Fruit fly (Drosophila melanogaster): ENCODE results near the gene RpS20.

The RpS20 gene

DNA sequence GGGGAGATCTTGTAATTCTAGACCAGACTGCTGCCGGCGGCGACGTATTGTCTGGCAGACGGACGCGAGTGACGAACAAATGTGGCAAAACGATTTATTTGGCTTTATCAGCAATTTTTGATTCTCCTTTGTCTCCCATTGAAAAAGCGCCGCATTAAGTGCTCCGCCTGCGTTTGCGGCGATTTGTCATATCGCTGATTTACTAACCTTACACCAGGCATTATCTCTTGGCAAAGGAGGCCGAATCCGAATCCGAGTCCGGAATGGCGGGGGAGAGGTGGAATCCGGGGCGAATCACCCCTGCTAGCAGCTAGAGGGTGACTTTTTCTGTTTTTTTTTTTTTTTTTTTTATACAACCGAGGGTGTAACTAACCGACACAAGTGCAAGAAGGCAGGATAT lies 33.4 kb upstream of the RpS20 start:
- no peak for TF ChIP-seq CG8478 (optimal IDR thresholded peaks at IDR 0.05)
- TF ChIP-seq pan (optimal IDR thresholded peaks at IDR 0.05), result no peak
- no peak for TF ChIP-seq psq (optimal IDR thresholded peaks at IDR 0.05)
- no peak for TF ChIP-seq usp (GFP tag; optimal IDR thresholded peaks at IDR 0.05)
- TF ChIP-seq Dll (optimal IDR thresholded peaks at IDR 0.05), result no peak
- no peak for TF ChIP-seq EcR (GFP tag; optimal IDR thresholded peaks at IDR 0.05)

DNA sequence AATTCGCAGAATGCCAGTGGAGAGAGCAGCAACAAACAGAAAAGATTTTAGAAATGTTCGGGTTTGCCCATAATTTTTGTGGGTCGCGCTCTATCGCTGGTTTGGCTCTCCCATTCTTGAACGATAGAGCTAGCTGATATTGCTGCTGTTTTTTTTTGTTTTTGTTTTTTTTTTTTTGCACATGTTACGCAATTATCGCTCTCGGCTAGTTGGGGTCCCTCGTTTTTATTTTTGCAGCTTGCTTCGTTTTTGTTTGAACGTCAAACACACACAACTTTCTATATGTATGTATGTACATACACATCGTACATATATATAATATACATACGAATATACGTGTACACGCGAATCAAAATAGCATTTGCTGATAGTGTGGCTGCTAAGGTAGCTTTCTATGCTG lies 31.5 kb upstream of the RpS20 start:
- TF ChIP-seq usp (GFP tag; optimal IDR thresholded peaks at IDR 0.05) (no peak), CG8478 (optimal IDR thresholded peaks at IDR 0.05) (no peak), pan (optimal IDR thresholded peaks at IDR 0.05) (no peak)

DNA sequence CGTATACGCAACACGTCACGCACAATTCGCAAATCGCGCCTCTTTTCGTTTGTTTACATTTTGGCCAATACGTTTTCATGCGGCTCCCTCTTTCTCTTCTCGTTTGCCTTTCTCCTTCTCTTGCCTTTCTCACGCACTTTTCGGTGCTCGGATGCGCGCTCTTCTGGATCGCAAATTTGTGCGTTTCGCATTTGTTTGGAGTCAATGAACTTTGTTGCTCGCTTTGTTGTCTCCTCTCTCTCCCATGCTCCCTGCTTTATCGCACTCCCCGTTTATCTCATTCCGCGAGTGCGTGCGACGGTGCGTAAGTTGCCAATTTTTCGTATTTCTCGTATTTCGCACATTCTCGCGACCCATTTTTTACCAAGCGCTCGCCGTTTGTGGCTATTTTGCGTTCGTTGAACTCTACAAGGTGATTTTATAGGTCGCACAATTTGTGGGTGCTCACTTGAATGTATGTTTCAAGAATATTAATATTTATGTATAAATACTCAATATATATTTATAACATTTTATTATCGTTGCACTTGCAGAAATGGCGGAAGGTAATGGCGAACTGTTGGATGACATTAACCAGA lies 30.7 kb upstream of the RpS20 start:
- no peak for TF ChIP-seq Dll (optimal IDR thresholded peaks at IDR 0.05)
- TF ChIP-seq CG8478 (optimal IDR thresholded peaks at IDR 0.05), result no peak
- no peak for TF ChIP-seq usp (GFP tag; optimal IDR thresholded peaks at IDR 0.05)
- TF ChIP-seq EcR (GFP tag; optimal IDR thresholded peaks at IDR 0.05), result peak; percentile 67 to 85

DNA sequence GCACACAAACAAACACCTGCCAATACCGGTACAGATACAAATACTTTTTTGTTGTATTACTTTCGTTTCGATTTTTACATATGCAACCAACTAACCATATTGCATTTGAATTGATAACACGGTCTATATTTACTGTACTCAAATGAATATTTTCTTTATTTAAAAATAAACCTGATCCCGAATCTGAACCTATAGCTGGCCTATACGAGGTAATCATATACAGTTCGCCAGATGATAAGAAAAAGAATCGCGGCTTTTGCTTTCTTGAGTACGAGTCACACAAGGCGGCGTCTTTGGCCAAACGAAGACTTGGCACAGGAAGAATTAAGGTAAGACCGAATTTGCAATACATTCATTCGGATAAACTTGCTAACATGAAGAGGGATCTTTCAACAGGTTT lies 25.0 kb upstream of the RpS20 start:
- no peak for TF ChIP-seq Dll (optimal IDR thresholded peaks at IDR 0.05)
- TF ChIP-seq usp (GFP tag; optimal IDR thresholded peaks at IDR 0.05), result no peak
- no peak for TF ChIP-seq pan (optimal IDR thresholded peaks at IDR 0.05)
- no peak for TF ChIP-seq EcR (GFP tag; optimal IDR thresholded peaks at IDR 0.05)
- TF ChIP-seq psq (optimal IDR thresholded peaks at IDR 0.05), result no peak
- TF ChIP-seq CG8478 (optimal IDR thresholded peaks at IDR 0.05), result no peak

DNA sequence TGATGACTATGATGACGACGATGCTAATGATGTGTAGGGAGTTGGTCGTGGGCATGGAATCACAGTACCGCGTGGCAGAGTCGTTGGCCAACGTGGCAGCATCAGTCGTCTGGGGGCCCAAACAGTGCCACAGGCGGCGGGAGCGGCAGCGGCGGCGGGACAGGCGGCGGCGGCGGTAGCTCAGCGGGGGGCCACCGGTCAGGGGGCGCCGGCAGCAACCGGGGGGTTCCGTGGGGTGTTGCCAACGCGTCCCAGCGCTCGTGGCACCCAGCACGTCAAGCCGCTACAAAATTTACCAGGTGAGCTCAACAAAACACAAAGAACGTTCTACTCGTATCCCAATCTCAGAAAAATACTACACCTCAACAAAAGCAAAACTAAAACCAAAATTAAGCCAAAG lies 19.7 kb upstream of the RpS20 start:
- TF ChIP-seq Dll (optimal IDR thresholded peaks at IDR 0.05) (no peak), CG8478 (optimal IDR thresholded peaks at IDR 0.05) (no peak), EcR (GFP tag; optimal IDR thresholded peaks at IDR 0.05) (no peak), pan (optimal IDR thresholded peaks at IDR 0.05) (no peak), psq (optimal IDR thresholded peaks at IDR 0.05) (no peak)

DNA sequence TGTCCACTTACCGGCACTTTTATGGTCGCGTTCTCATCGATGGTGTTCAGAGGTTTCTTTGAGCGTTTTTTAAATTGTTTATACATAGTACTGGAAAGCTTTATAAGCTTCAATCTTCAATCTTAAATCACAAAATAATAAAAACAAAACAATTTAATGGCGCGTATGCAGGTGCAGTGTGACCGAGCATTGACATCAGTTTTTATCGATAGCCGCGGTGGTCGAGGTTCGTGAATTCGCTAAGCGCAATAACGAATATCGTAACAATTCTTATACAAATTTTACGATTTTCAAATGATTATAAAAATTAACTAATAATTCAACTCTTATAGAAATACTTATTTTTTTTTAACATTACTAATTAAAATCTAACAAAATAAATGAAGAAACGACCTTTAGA lies 6.0 kb upstream of the RpS20 start, which contains the start of gene Fancd2:
Gene Fancd2, minus strand, starts transcription at position 183 of the 400 bp plus-strand sequence.
- no peak for TF ChIP-seq CG8478 (optimal IDR thresholded peaks at IDR 0.05)
- no peak for TF ChIP-seq usp (GFP tag; optimal IDR thresholded peaks at IDR 0.05)
- no peak for TF ChIP-seq Dll (optimal IDR thresholded peaks at IDR 0.05)
- no peak for TF ChIP-seq pan (optimal IDR thresholded peaks at IDR 0.05)
- TF ChIP-seq psq (optimal IDR thresholded peaks at IDR 0.05), result no peak
- no peak for TF ChIP-seq EcR (GFP tag; optimal IDR thresholded peaks at IDR 0.05)

DNA sequence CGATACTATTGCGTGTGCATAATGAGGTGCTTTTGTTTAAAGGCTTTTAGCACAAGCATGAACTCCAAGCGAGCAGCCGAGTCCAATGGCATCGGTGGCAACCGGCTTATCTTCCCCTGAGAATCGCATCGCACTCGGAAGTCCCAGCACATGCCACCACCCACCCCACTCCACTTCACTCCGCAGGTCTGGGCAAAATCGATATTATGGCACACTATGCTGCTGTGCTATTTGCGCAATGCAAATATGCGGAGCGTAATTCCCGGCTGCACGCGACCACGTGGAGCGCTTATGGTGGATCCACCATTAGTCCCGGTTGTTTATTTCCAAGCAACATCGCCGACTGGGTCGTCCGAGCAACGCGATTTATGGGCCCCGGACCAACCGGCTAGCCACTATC lies 3.7 kb upstream of the RpS20 start:
- no peak for TF ChIP-seq Dll (optimal IDR thresholded peaks at IDR 0.05)
- no peak for TF ChIP-seq usp (GFP tag; optimal IDR thresholded peaks at IDR 0.05)
- TF ChIP-seq psq (optimal IDR thresholded peaks at IDR 0.05), result no peak
- no peak for TF ChIP-seq CG8478 (optimal IDR thresholded peaks at IDR 0.05)
- TF ChIP-seq pan (optimal IDR thresholded peaks at IDR 0.05), result no peak
- TF ChIP-seq EcR (GFP tag; optimal IDR thresholded peaks at IDR 0.05), result no peak

DNA sequence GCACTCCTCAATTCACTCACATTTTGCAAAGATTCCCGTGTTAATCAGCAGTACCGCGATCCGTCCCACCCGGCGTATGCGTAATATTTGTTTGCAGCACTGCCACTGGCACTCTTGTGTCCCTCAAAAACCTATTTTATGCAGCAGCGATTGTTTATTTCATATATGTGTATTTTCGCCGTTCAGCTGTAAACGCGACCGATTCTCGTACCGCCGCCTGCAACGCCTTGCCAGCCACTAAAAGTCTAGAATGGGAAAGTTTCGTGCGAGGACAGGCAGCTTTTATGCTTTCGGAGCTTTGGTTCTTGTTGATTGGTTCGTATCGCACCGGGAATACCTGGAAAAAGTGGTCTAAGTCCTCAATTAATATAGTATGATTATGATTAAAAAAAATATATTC lies 3.3 kb upstream of the RpS20 start, which contains the start of gene CG17270:
Gene CG17270, minus strand, starts transcription at position 241 of the 400 bp plus-strand sequence.
- TF ChIP-seq usp (GFP tag; optimal IDR thresholded peaks at IDR 0.05) (no peak), Dll (optimal IDR thresholded peaks at IDR 0.05) (no peak), EcR (GFP tag; optimal IDR thresholded peaks at IDR 0.05) (no peak)

DNA sequence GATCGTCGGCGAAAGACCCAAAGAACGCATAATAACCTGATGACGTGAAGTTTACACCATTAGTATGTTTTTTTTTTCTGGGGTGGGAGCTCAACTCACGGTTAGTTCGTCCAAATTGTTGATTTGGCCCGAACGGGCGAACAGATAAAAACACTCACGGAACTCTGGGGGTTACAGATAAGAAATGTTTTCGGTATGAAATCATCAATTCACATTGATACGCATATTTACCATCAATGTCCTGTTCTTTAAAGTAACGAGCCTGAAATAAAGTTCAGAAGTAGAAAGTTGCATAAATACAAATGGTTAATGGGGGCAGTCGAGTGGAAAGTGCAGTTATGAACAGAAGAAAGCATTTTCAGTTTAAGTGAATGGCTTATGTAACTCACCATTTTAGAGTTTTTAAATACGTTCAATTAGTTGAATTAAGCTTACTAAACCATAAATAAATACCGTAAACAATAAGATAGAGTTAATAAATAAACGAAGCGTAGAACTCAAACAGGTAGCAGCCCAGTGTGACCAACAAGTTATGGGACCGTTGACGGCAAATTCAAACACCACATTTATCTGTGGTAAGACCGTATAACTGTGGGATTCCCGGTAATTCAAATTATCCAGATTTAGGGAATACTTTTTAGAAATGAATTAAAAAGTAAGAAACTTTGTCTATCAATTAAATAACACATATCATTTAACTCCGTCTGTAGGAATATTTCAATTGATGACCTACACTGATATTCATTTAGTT lies 1.9 kb downstream of the RpS20 start, which contains the start of gene CG17272:
Gene CG17272, minus strand, starts transcription at position 536 of the 751 bp plus-strand sequence.
- TF ChIP-seq usp (GFP tag; optimal IDR thresholded peaks at IDR 0.05) (no peak), EcR (GFP tag; optimal IDR thresholded peaks at IDR 0.05) (no peak), psq (optimal IDR thresholded peaks at IDR 0.05) (no peak), Dll (optimal IDR thresholded peaks at IDR 0.05) (no peak), pan (optimal IDR thresholded peaks at IDR 0.05) (no peak), CG8478 (optimal IDR thresholded peaks at IDR 0.05) (no peak)

DNA sequence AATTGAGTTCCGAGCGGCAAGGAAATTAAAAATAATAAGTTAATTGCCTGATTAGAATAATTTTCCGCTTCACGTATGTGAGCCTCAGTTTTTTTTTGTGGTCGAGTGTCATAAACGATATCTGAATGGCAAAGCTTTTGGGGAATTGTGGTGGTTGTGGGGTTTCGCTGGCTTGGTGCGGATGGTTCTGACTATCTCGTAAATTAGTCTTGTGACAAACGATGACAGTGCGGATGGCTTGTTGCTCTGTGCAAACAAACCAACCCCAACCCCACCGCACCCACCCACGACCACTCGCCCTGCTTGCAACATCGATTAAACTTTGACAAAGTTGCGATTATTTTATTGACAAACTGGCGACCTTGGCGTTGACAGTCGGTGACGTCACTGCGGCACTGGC lies 4.9 kb downstream of the RpS20 start:
- TF ChIP-seq usp (GFP tag; optimal IDR thresholded peaks at IDR 0.05) (no peak), psq (optimal IDR thresholded peaks at IDR 0.05) (no peak), CG8478 (optimal IDR thresholded peaks at IDR 0.05) (no peak), pan (optimal IDR thresholded peaks at IDR 0.05) (no peak), EcR (GFP tag; optimal IDR thresholded peaks at IDR 0.05) (no peak), Dll (optimal IDR thresholded peaks at IDR 0.05) (no peak)

DNA sequence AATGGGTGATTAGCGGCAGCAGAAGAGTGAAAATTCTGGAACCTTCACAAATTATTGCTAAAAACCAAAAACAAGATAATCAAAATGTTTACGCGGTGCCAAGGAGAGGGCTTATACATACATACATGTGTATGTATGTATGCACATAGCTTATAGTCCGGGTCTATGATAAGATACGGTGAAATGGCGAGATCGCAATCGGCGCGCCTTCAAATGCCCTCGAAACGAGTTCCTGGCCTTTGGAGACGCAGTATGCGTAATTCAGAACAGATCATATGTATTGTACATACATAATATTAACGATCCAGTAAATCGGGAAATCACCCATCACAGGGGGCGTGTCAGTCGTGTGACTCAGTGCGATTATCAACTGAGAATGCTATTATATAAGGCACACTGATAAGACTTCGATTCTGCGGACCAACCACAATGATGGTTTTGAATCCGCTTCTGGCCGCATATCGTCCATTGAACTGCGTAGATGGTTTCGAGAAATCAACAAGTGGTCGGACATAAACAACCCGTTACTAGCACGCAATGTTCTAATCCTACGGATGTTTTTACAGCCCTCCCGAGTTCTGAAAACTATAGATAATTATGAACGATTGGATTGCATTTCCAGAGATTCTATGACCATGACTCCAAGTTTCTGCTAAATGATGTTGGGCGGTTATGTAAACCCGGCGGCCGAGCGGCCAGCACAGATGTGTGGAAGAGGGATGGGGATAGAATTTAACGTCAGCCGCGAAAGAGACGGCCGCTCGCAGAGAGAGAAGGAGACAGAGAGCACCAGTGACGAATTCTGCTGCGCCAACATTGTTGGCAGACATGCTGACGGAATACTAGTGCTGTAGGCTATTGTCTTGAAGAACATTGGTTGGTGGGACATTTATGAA lies 6.8 kb downstream of the RpS20 start:
- TF ChIP-seq usp (GFP tag; optimal IDR thresholded peaks at IDR 0.05), result no peak
- peak; percentile 1 for TF ChIP-seq CG8478 (optimal IDR thresholded peaks at IDR 0.05)
- TF ChIP-seq pan (optimal IDR thresholded peaks at IDR 0.05), result no peak
- no peak for TF ChIP-seq Dll (optimal IDR thresholded peaks at IDR 0.05)
- peak in 1 of 2 experiments; percentile 80 for TF ChIP-seq EcR (GFP tag; optimal IDR thresholded peaks at IDR 0.05)
- TF ChIP-seq psq (optimal IDR thresholded peaks at IDR 0.05), result no peak
